Fruit fly (Drosophila melanogaster) ovary, adult (tissue): ENCODE measurements around the gene CG8925.

Source experiments
- CG17801 ChIP-seq: fragments of 200-800 bp; optimal IDR thresholded peaks from 2 replicates; lab custom pipeline; 2019; ENCODE audit warnings: missing biosample characterization, mild to moderate bottlenecking, missing genetic modification characterization, moderate library complexity; ENCODE audit not compliant: partially characterized antibody

CG8925 gene

dm6 chr3R:16171747-16172146 is at the start of gene CG8925:
Gene CG8925 (plus strand): TSS chr3R:16171991.
- TF ChIP-seq CG17801 (GFP tag; lab: Kevin White, UChicago) = no peak

dm6 chr3R:16128471-16128870 is 43.3 kb upstream of the CG8925 start:
- TF ChIP-seq CG17801 (GFP tag; lab: Kevin White, UChicago) = no peak

dm6 chr3R:16135616-16136015 is 36.2 kb upstream of the CG8925 start:
- no peak for TF ChIP-seq CG17801 (GFP tag; lab: Kevin White, UChicago)

- peak; percentile 70 for TF ChIP-seq CG17801 (GFP tag; lab: Kevin White, UChicago)
Observed at dm6 chr3R:16146632-16147453, 24.9 kb upstream of the CG8925 start, which contains the start of the genes Mic26-27 and CG5916. Gene Mic26-27 (minus strand): TSS chr3R:16146855. Gene CG5916 (plus strand): TSS chr3R:16147029.

dm6 chr3R:16148712-16149111 is 23.1 kb upstream of the CG8925 start:
- no peak for TF ChIP-seq CG17801 (GFP tag; lab: Kevin White, UChicago)

dm6 chr3R:16151239-16151860 is 20.4 kb upstream of the CG8925 start, which contains the start of gene Fer2:
Gene Fer2 (minus strand): TSS chr3R:16151312.
- TF ChIP-seq CG17801 (GFP tag; lab: Kevin White, UChicago) = no peak

- no peak for TF ChIP-seq CG17801 (GFP tag; lab: Kevin White, UChicago)
Observed at dm6 chr3R:16152369-16152768, 19.4 kb upstream of the CG8925 start.

dm6 chr3R:16153356-16153905 is 18.4 kb upstream of the CG8925 start:
- no peak for TF ChIP-seq CG17801 (GFP tag; lab: Kevin White, UChicago)

- TF ChIP-seq CG17801 (GFP tag; lab: Kevin White, UChicago) = peak; percentile 94
Observed at dm6 chr3R:16154263-16154662, 17.5 kb upstream of the CG8925 start.

- TF ChIP-seq CG17801 (GFP tag; lab: Kevin White, UChicago) = no peak
Observed at dm6 chr3R:16154682-16155081, 17.1 kb upstream of the CG8925 start, which contains the start of gene CG6006. Gene CG6006 (plus strand): TSS chr3R:16154982.

dm6 chr3R:16156032-16156431 is 15.8 kb upstream of the CG8925 start:
- no peak for TF ChIP-seq CG17801 (GFP tag; lab: Kevin White, UChicago)

dm6 chr3R:16157564-16158242 is 14.1 kb upstream of the CG8925 start:
- no peak for TF ChIP-seq CG17801 (GFP tag; lab: Kevin White, UChicago)

- TF ChIP-seq CG17801 (GFP tag; lab: Kevin White, UChicago) = no peak
Observed at dm6 chr3R:16168088-16168487, 3.7 kb upstream of the CG8925 start.

dm6 chr3R:16173500-16173899 is 1.7 kb downstream of the CG8925 start:
- TF ChIP-seq CG17801 (GFP tag; lab: Kevin White, UChicago) = no peak

- no peak for TF ChIP-seq CG17801 (GFP tag; lab: Kevin White, UChicago)
Observed at dm6 chr3R:16176526-16176925, 4.7 kb downstream of the CG8925 start.
